Fruit fly (Drosophila melanogaster): ENCODE measurements around the gene CG3251.

dm6 chr2L:4694421-4694820, 3.9 kb upstream of the CG3251 start, which contains the start of gene dcma:
- no peak for TF ChIP-seq tj (GFP tag; optimal IDR thresholded peaks at IDR 0.05)
- TF ChIP-seq CG33017 (tag; optimal IDR thresholded peaks at IDR 0.05) = no peak
- no peak for TF ChIP-seq toe (GFP tag; optimal IDR thresholded peaks at IDR 0.05)
- TF ChIP-seq CG12768 (GFP tag; optimal IDR thresholded peaks at IDR 0.05) = no peak
- TF ChIP-seq Crg-1 (GFP tag; optimal IDR thresholded peaks at IDR 0.05) = no peak
- no peak for TF ChIP-seq pad (GFP tag; optimal IDR thresholded peaks at IDR 0.05)
- no peak for TF ChIP-seq kay (GFP tag; ENCODE audit: borderline replicate concordance)
- no peak for TF ChIP-seq cic (GFP tag; optimal IDR thresholded peaks at IDR 0.05)
- no peak for TF ChIP-seq CG11617 (GFP tag; optimal IDR thresholded peaks at IDR 0.05)
- no peak for TF ChIP-seq CG7101 (tag; optimal IDR thresholded peaks at IDR 0.05)
- no peak for TF ChIP-seq CG7045 (GFP tag; optimal IDR thresholded peaks at IDR 0.05)
- no peak for TF ChIP-seq bab1 (GFP tag; optimal IDR thresholded peaks at IDR 0.05)
- no peak for TF ChIP-seq CG1620 (GFP tag; optimal IDR thresholded peaks at IDR 0.05)
- no peak for TF ChIP-seq Clk (GFP tag; optimal IDR thresholded peaks at IDR 0.05)

Data from whole organism, adult.